Worm (Caenorhabditis elegans): ENCODE results near the gene Y54G11A.7.

- TF ChIP-seq nhr-28 (tag; optimal IDR thresholded peaks at IDR 0.05) (no peak), ces-1 (GFP tag; optimal IDR thresholded peaks at IDR 0.05) (no peak), mdt-29 (GFP tag; IDR thresholded peaks at IDR 0.05) (no peak), aha-1 (tag) (no peak), nhr-11 (tag; optimal IDR thresholded peaks at IDR 0.05) (no peak)
Measured at ce11 chrII:14310729-14311388, 13.8 kb downstream of the Y54G11A.7 start, which contains the start of gene ctl-3.
